Worm (Caenorhabditis elegans): Measurements from ENCODE around the gene R10D12.6.

DNA sequence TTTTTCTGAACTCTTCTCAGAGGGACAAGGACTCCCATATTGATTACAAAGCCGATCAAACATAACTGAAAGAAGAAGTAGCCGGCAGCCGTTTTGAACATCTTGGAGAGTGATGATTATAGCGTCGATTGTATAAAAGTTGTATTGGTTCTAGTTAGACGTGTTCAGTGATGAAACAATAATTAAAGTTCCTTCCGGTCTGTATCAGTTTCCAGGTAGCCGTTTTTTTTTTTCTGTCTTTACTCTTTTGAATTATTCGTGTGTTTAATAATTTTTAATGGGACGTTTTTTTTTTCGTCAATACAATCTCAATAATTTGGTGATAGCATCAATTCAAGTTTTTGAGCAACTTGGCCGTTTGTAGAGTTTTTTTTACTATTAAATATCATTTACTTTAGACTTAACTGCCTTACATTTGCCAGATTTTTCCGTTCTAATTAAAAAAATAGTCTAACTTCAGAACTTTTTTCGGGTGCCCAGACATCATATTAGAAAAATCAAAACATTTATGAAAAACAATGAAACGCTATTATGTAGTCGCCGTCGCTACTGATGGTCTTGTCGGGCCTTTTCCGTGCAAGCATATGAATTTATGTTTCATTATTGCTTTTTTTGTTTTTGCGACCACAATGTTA, 2.6 kb upstream of the R10D12.6 start, which contains the start of the genes srx-10 and clec-226:
- TF ChIP-seq aly-1 (tag; optimal IDR thresholded peaks at IDR 0.05) = no peak
- no peak for TF ChIP-seq ama-1 (optimal IDR thresholded peaks at IDR 0.05)
- TF ChIP-seq flt-1 (GFP tag; IDR thresholded peaks at IDR 0.05) = no peak
- TF ChIP-seq pes-1 (GFP tag; IDR thresholded peaks at IDR 0.05) = no peak
- no peak for TF ChIP-seq tra-4 (tag; optimal IDR thresholded peaks at IDR 0.05)

Data from whole organism, early embryonic.